Fruit fly (Drosophila melanogaster) Kc167 (cell line): Measurements from ENCODE around the gene Tis11.

Source experiments
- Myc ChIP-seq: fragments of >200 bp; optimal IDR thresholded peaks from 2 replicates; lab custom pipeline; 2017; ENCODE audit warnings: missing external identifiers
- Sin3A ChIP-seq: fragments of >200 bp; optimal IDR thresholded peaks from 2 replicates; lab custom pipeline; 2018; ENCODE audit warnings: missing external identifiers
- h ChIP-seq: fragments of >200 bp; optimal IDR thresholded peaks from 3 replicates; lab custom pipeline; 2018; ENCODE audit warnings: missing external identifiers
- insv ChIP-seq: fragments of >200 bp; optimal IDR thresholded peaks from 3 replicates; lab custom pipeline; 2018; ENCODE audit warnings: missing external identifiers
- psq ChIP-seq: fragments of >200 bp; optimal IDR thresholded peaks from 2 replicates; lab custom pipeline; 2017; ENCODE audit warnings: missing external identifiers

dm6 chrX:12629564-12629963 is 29.7 kb upstream of the Tis11 start, which contains the start of the genes Aven and CG2540:
- TF ChIP-seq psq (lab: Kevin White, UChicago) (no peak), h (lab: Kevin White, UChicago) (no peak), insv (no peak), Myc (lab: Kevin White, UChicago) (no peak), Sin3A (lab: Kevin White, UChicago) (no peak)
